Fruit fly (Drosophila melanogaster) whole organism: ENCODE data around the gene p24-1.

ENCODE experiments used
- CG8478 ChIP-seq: fragments of >200 bp; optimal IDR thresholded peaks from 2 replicates; lab custom pipeline; 2018; ENCODE audit warnings: inconsistent platforms
- Dll ChIP-seq: fragments of >200 bp; optimal IDR thresholded peaks from 2 replicates; lab custom pipeline; 2017
- pan ChIP-seq: fragments of >200 bp; optimal IDR thresholded peaks from 2 replicates; lab custom pipeline; 2017
- psq ChIP-seq: fragments of >200 bp; optimal IDR thresholded peaks from 2 replicates; lab custom pipeline; 2017
- usp ChIP-seq: fragments of >200 bp; optimal IDR thresholded peaks from 2 replicates; lab custom pipeline; 2017; ENCODE audit warnings: missing biosample characterization, missing genetic modification characterization, mixed read lengths

dm6 chrX:11846049-11846718, 6.1 kb downstream of the p24-1 start, which contains the start of gene CG15740:
- TF ChIP-seq CG8478 (lab: Kevin White, UChicago) (no peak), pan (no peak), psq (lab: Kevin White, UChicago) (no peak), usp (GFP tag; lab: Kevin White, UChicago) (no peak), Dll (lab: Kevin White, UChicago) (no peak)
